Fruit fly (Drosophila melanogaster): ENCODE data around the gene Kap3.

DNA sequence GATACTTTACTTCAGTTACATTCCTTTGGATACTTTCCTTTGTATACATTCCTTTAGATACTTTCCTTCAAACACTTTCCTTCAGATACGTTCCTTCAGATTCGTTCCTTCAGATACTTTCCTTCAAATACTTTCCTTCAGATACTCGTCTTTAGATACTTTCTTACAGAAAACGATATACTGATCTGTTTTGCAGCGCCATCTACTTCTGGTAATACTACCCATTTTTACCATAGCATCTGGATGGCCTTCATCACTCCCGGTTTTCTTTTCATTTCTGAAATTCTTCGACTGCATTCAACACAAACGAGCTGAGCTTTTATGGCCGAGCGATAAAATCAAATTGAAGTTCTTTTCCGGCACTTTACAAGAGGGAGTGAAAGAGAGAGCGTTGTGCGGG, 20.0 kb downstream of the Kap3 start:
- no peak for TF ChIP-seq h (optimal IDR thresholded peaks at IDR 0.05)
- TF ChIP-seq psq (optimal IDR thresholded peaks at IDR 0.05), result no peak
